Worm (Caenorhabditis elegans) whole organism, young adult: ENCODE measurements around the gene aat-4.

Experiments used
- B0019.2 ChIP-seq: fragments of 200-800 bp; sonication (Bioruptor generic); conservative IDR thresholded peaks from 2 replicates; pipeline ENCODE4 v1.3.6; 2022; ENCODE audit warnings: missing genetic modification reagents, missing genetic modification characterization, missing compliant biosample characterization
- C06A6.2 ChIP-seq: fragments of 200-800 bp; sonication (Bioruptor generic); conservative IDR thresholded peaks from 2 replicates; pipeline ENCODE4 v1.3.6; 2022; ENCODE audit warnings: missing genetic modification characterization, missing compliant biosample characterization
- F10E7.11 ChIP-seq: sonication (generic microtip); optimal IDR thresholded peaks from 2 replicates; lab custom pipeline; 2017; ENCODE audit warnings: mild to moderate bottlenecking, missing genetic modification characterization, moderate library complexity, missing compliant biosample characterization
- F23B12.7 ChIP-seq: sonication (generic microtip); optimal IDR thresholded peaks from 2 replicates; lab custom pipeline; 2017; ENCODE audit warnings: missing genetic modification characterization, mild to moderate bottlenecking, missing compliant biosample characterization, antibody characterized with exemption, moderate library complexity; ENCODE audit not compliant: insufficient read depth
- F57A8.1 ChIP-seq: fragments of 200-800 bp; sonication (Bioruptor generic); optimal IDR thresholded peaks from 2 replicates; lab custom pipeline; 2018; ENCODE audit warnings: mild to moderate bottlenecking, missing genetic modification characterization, moderate library complexity, missing compliant biosample characterization
- F57C9.4 ChIP-seq: sonication (generic microtip); optimal IDR thresholded peaks from 2 replicates; lab custom pipeline; 2017; ENCODE audit warnings: mild to moderate bottlenecking, missing genetic modification characterization, missing compliant biosample characterization
- K12H6.12 ChIP-seq: fragments of 200-800 bp; sonication (Bioruptor generic); optimal IDR thresholded peaks from 2 replicates; lab custom pipeline; 2018; ENCODE audit warnings: mild to moderate bottlenecking, missing genetic modification characterization, missing compliant biosample characterization
- T07F8.4 ChIP-seq: sonication (generic microtip); optimal IDR thresholded peaks from 2 replicates; lab custom pipeline; 2016; ENCODE audit warnings: mild to moderate bottlenecking, missing genetic modification characterization, moderate library complexity, missing compliant biosample characterization
- T26A5.8 ChIP-seq: sonication (generic microtip); optimal IDR thresholded peaks from 2 replicates; lab custom pipeline; 2016; ENCODE audit warnings: missing genetic modification characterization, missing compliant biosample characterization
- aptf-2 ChIP-seq: fragments of 200-800 bp; sonication (Bioruptor generic); conservative IDR thresholded peaks from 2 replicates; pipeline ENCODE4 v1.3.6; 2022; ENCODE audit warnings: missing genetic modification reagents, missing genetic modification characterization, missing compliant biosample characterization
- bed-2 ChIP-seq: fragments of 200-800 bp; sonication (Bioruptor generic); IDR thresholded peaks from 2 replicates; pipeline ENCODE4 v1.3.6; 2022; ENCODE audit warnings: missing genetic modification reagents, missing genetic modification characterization, missing compliant biosample characterization
- cebp-1 ChIP-seq, 2 experiments: fragments of 200-800 bp in 1 of 2; sonication (Bioruptor generic) in 1 of 2; sonication (generic microtip) in 1 of 2; IDR thresholded peaks in 1 of 2; optimal IDR thresholded peaks in 1 of 2; 2 replicates each; pipeline versions ENCODE4 v1.3.6 to Lab custom; 2017 to 2022; ENCODE audit warnings: missing compliant biosample characterization in 2 of 2, missing genetic modification characterization in 2 of 2, mild to moderate bottlenecking in 1 of 2, missing genetic modification reagents in 1 of 2, moderate library complexity in 1 of 2
- ceh-58 ChIP-seq: fragments of 200-800 bp; sonication (Bioruptor generic); IDR thresholded peaks from 2 replicates; pipeline ENCODE4 v1.3.6; 2022; ENCODE audit warnings: missing genetic modification characterization, missing compliant biosample characterization
- chd-7 ChIP-seq: sonication (generic microtip); optimal IDR thresholded peaks from 2 replicates; lab custom pipeline; 2016; ENCODE audit warnings: mild to moderate bottlenecking, missing genetic modification characterization, moderate library complexity, missing compliant biosample characterization
- dpl-1 ChIP-seq: fragments of 150-350 bp; optimal IDR thresholded peaks from 2 replicates; lab custom pipeline; 2014; ENCODE audit warnings: missing biosample characterization, missing genetic modification reagents, missing genetic modification characterization
- egl-18 ChIP-seq: fragments of 200-800 bp; sonication (Bioruptor generic); IDR thresholded peaks from 2 replicates; pipeline ENCODE4 v1.3.6; 2022; ENCODE audit warnings: missing genetic modification reagents, missing genetic modification characterization, missing compliant biosample characterization
- ets-4 ChIP-seq: fragments of 200-800 bp; sonication (Bioruptor generic); optimal IDR thresholded peaks from 2 replicates; lab custom pipeline; 2018; ENCODE audit warnings: mild to moderate bottlenecking, missing genetic modification characterization, missing compliant biosample characterization
- hlh-26 ChIP-seq: fragments of 200-800 bp; sonication (Bioruptor generic); conservative IDR thresholded peaks from 2 replicates; pipeline ENCODE4 v1.3.6; 2022; ENCODE audit warnings: missing genetic modification reagents, missing genetic modification characterization, missing compliant biosample characterization
- hmg-1.2 ChIP-seq: fragments of 200-800 bp; sonication (Bioruptor generic); IDR thresholded peaks from 2 replicates; pipeline ENCODE4 v1.3.6; 2022; ENCODE audit warnings: missing genetic modification reagents, missing genetic modification characterization, missing compliant biosample characterization
- let-526 ChIP-seq: fragments of 200-800 bp; sonication (Bioruptor generic); IDR thresholded peaks from 2 replicates; pipeline ENCODE4 v1.3.6; 2022; ENCODE audit warnings: missing genetic modification reagents, missing genetic modification characterization, missing compliant biosample characterization
- let-607 ChIP-seq, 2 experiments: fragments of 200-800 bp in 1 of 2; sonication (Bioruptor generic) in 1 of 2; sonication (generic microtip) in 1 of 2; optimal IDR thresholded peaks; 2 replicates each; lab custom pipeline; 2016 to 2018; ENCODE audit warnings: mild to moderate bottlenecking in 2 of 2, missing compliant biosample characterization in 2 of 2, missing genetic modification characterization in 2 of 2, moderate library complexity in 2 of 2, missing genotype in 1 of 2
- lin-26 ChIP-seq: fragments of 200-800 bp; sonication (Bioruptor generic); IDR thresholded peaks from 2 replicates; pipeline ENCODE4 v1.3.6; 2022; ENCODE audit warnings: missing genetic modification reagents, missing genetic modification characterization, missing compliant biosample characterization
- lir-1 ChIP-seq: fragments of 200-800 bp; sonication (Bioruptor generic); conservative IDR thresholded peaks from 2 replicates; pipeline ENCODE4 v1.3.6; 2022; ENCODE audit warnings: missing genetic modification reagents, missing genetic modification characterization, missing compliant biosample characterization
- madf-6 ChIP-seq: fragments of 200-800 bp; sonication (Bioruptor generic); IDR thresholded peaks from 2 replicates; pipeline ENCODE4 v1.3.6; 2022; ENCODE audit warnings: missing genetic modification reagents, missing genetic modification characterization, missing compliant biosample characterization
- madf-8 ChIP-seq: fragments of 200-800 bp; sonication (Bioruptor generic); conservative IDR thresholded peaks from 2 replicates; pipeline ENCODE4 v1.3.6; 2022; ENCODE audit warnings: missing genetic modification reagents, missing genetic modification characterization, missing compliant biosample characterization
- nfyb-1 ChIP-seq: fragments of 200-800 bp; sonication (Bioruptor generic); IDR thresholded peaks from 2 replicates; pipeline ENCODE4 v1.3.6; 2022; ENCODE audit warnings: missing genetic modification reagents, missing genetic modification characterization, missing compliant biosample characterization
- nhr-120 ChIP-seq: fragments of 200-800 bp; sonication (Bioruptor generic); IDR thresholded peaks from 2 replicates; pipeline ENCODE4 v1.3.6; 2022; ENCODE audit warnings: missing genetic modification characterization, missing compliant biosample characterization
- rec-8 ChIP-seq, 2 experiments: sonication (generic microtip); optimal IDR thresholded peaks; 2 replicates each; lab custom pipeline; 2016; ENCODE audit warnings: mild to moderate bottlenecking in 2 of 2, missing genetic modification characterization in 2 of 2, missing genetic modification reagents in 2 of 2, missing genotype in 2 of 2, missing biosample characterization in 1 of 2, missing compliant biosample characterization in 1 of 2, moderate library complexity in 1 of 2
- sdz-38 ChIP-seq: sonication (generic microtip); optimal IDR thresholded peaks from 2 replicates; lab custom pipeline; 2016; ENCODE audit warnings: missing genotype, missing genetic modification characterization, missing compliant biosample characterization
- snpc-1.1 ChIP-seq: sonication (generic microtip); optimal IDR thresholded peaks from 2 replicates; lab custom pipeline; 2017; ENCODE audit warnings: missing genetic modification characterization, mild to moderate bottlenecking, missing compliant biosample characterization, antibody characterized with exemption, moderate library complexity, missing genotype, missing genetic modification reagents; ENCODE audit not compliant: insufficient read depth
- snpc-3.4 ChIP-seq: sonication (generic microtip); optimal IDR thresholded peaks from 2 replicates; lab custom pipeline; 2017; ENCODE audit warnings: missing genetic modification characterization, mild to moderate bottlenecking, missing compliant biosample characterization, antibody characterized with exemption, moderate library complexity, missing genotype, missing genetic modification reagents
- snpc-4 ChIP-seq, 5 experiments: fragments of 150-350 bp in 1 of 5; sonication (generic microtip) in 4 of 5; optimal IDR thresholded peaks; 2 replicates each; lab custom pipeline; 2014 to 2018; ENCODE audit warnings: missing genetic modification characterization in 5 of 5, missing biosample characterization in 3 of 5, antibody characterized with exemption in 2 of 5, mild to moderate bottlenecking in 2 of 5, missing compliant biosample characterization in 2 of 5, missing genotype in 2 of 5, moderate library complexity in 2 of 5, missing genetic modification reagents in 1 of 5
- ztf-26 ChIP-seq: sonication (generic microtip); optimal IDR thresholded peaks from 2 replicates; lab custom pipeline; 2017; ENCODE audit warnings: missing genetic modification characterization, missing compliant biosample characterization
- ztf-3 ChIP-seq: fragments of 200-800 bp; sonication (Bioruptor generic); optimal IDR thresholded peaks from 2 replicates; lab custom pipeline; 2018; ENCODE audit warnings: mild to moderate bottlenecking, missing genetic modification characterization, missing compliant biosample characterization
- ztf-6 ChIP-seq: fragments of 200-800 bp; sonication (Bioruptor generic); IDR thresholded peaks from 2 replicates; pipeline ENCODE4 v1.3.6; 2022; ENCODE audit warnings: missing genetic modification reagents, missing genetic modification characterization, missing compliant biosample characterization

The aat-4 gene

ce11 chrIV:6321667-6322066, 46.1 kb upstream of the aat-4 start, which contains the start of gene Y73B6BL.29 (continued):
- no peak for TF ChIP-seq ets-4
- no peak for TF ChIP-seq nhr-120
- TF ChIP-seq F57C9.4 (tag; lab: Kevin White, UChicago), result no peak
- no peak for TF ChIP-seq let-526 (GFP tag; lab: Robert Waterston, UW)
- TF ChIP-seq snpc-3.4 (tag; lab: Kevin White, UChicago), result peak; percentile 5
- no peak for TF ChIP-seq T26A5.8 (tag; lab: Kevin White, UChicago)
- TF ChIP-seq chd-7, result peak; percentile 56
- TF ChIP-seq let-607 (tag; optimal IDR thresholded peaks at IDR 0.05; lab: Kevin White, UChicago), result peak; percentile 23 to 80
- TF ChIP-seq lir-1, result peak; percentile 90
- peak; percentile 24 for TF ChIP-seq F23B12.7 (tag; lab: Kevin White, UChicago)
- peak; percentile 72 for TF ChIP-seq aptf-2
- TF ChIP-seq F57A8.1, result no peak
- no peak for TF ChIP-seq C06A6.2 (GFP tag; lab: Robert Waterston, UW)
- no peak for TF ChIP-seq sdz-38 (tag; lab: Kevin White, UChicago)
- peak; percentile 63 for TF ChIP-seq nfyb-1 (GFP tag; lab: Robert Waterston, UW)
- peak; percentile 46 for TF ChIP-seq cebp-1 (GFP tag; IDR thresholded peaks at IDR 0.05; lab: Robert Waterston, UW)
- peak; percentile 84 for TF ChIP-seq cebp-1 (tag; optimal IDR thresholded peaks at IDR 0.05; lab: Kevin White, UChicago)
- TF ChIP-seq egl-18 (GFP tag; lab: Robert Waterston, UW), result no peak
- peak; percentile 80 for TF ChIP-seq dpl-1
- TF ChIP-seq B0019.2 (GFP tag; lab: Robert Waterston, UW), result 0 out of 2 replicates have a peak, but pooled peaks have one; percentile 26
- peak; percentile 1 for TF ChIP-seq ztf-26 (tag; lab: Kevin White, UChicago)
- TF ChIP-seq lin-26 (GFP tag; lab: Robert Waterston, UW), result no peak
- peak; percentile 61 for TF ChIP-seq F10E7.11 (tag; lab: Kevin White, UChicago)
- no peak for TF ChIP-seq ceh-58 (GFP tag; lab: Robert Waterston, UW)
- TF ChIP-seq T07F8.4 (tag; lab: Kevin White, UChicago), result no peak
- peak; percentile 88 for TF ChIP-seq bed-2 (GFP tag; lab: Robert Waterston, UW)
- no peak for TF ChIP-seq hlh-26
- no peak for TF ChIP-seq ztf-3 (GFP tag; lab: Kevin White, UChicago)
- peak; percentile 69 to 87 for TF ChIP-seq rec-8 (tag; optimal IDR thresholded peaks at IDR 0.05; lab: Kevin White, UChicago)
- TF ChIP-seq K12H6.12, result peak; percentile 90

- peak; percentile 41 for TF ChIP-seq snpc-1.1 (tag; lab: Kevin White, UChicago)
- TF ChIP-seq hmg-1.2 (GFP tag; lab: Robert Waterston, UW), result peak; percentile 50
- peak; percentile 8 for TF ChIP-seq snpc-4 (GFP tag; optimal IDR thresholded peaks at IDR 0.05; lab: Kevin White, UChicago)
- peak in 3 of 4 experiments; percentile 47 to 93 (median 85) for TF ChIP-seq snpc-4 (tag; optimal IDR thresholded peaks at IDR 0.05; lab: Kevin White, UChicago)
- 0 out of 2 replicates have a peak, but pooled peaks have one; percentile 2 for TF ChIP-seq madf-8 (GFP tag; lab: Robert Waterston, UW)
- 0 out of 2 replicates have a peak, but pooled peaks have one; percentile 8 for TF ChIP-seq ztf-6 (GFP tag; lab: Robert Waterston, UW)
- peak; percentile 51; the same call in 1 of the 2 replicates for TF ChIP-seq madf-6 (GFP tag; lab: Robert Waterston, UW)
These were observed 44.9 kb upstream of the aat-4 start for ce11 chrIV:6320267-6320977.
